Worm (Caenorhabditis elegans) whole organism, L4 larva: ENCODE data around the gene C55A1.1.
"Not testable (repeated sequence)": the region's sequence is repeated elsewhere in the genome, so short reads cannot be mapped to it uniquely, and the experiment has no call there.

Experiments
- F10B5.3 ChIP-seq: sonication (generic microtip); optimal IDR thresholded peaks from 2 replicates; lab custom pipeline; 2016; ENCODE audit warnings: mild to moderate bottlenecking, missing genetic modification characterization, missing compliant biosample characterization
- F37D6.2 ChIP-seq: sonication (generic microtip); optimal IDR thresholded peaks from 2 replicates; lab custom pipeline; 2016; ENCODE audit warnings: mild to moderate bottlenecking, missing genetic modification characterization, missing compliant biosample characterization
- F44E2.7 ChIP-seq: fragments of 200-800 bp; sonication (Bioruptor generic); IDR thresholded peaks from 2 replicates; pipeline ENCODE4 v2.1.2; 2022; ENCODE audit warnings: missing genetic modification characterization, missing compliant biosample characterization
- Y5F2A.4 ChIP-seq: fragments of 200-800 bp; sonication (Bioruptor generic); optimal IDR thresholded peaks from 2 replicates; lab custom pipeline; 2018; ENCODE audit warnings: mild to moderate bottlenecking, missing genetic modification characterization, missing compliant biosample characterization
- Y75B8A.6 ChIP-seq: fragments of 200-800 bp; sonication (Bioruptor generic); IDR thresholded peaks from 2 replicates; pipeline ENCODE4 v1.3.6; 2022; ENCODE audit warnings: missing genetic modification reagents, missing genetic modification characterization, missing compliant biosample characterization
- arid-1 ChIP-seq: fragments of 200-800 bp; sonication (Bioruptor generic); conservative IDR thresholded peaks from 2 replicates; pipeline ENCODE4 v1.3.6; 2022; ENCODE audit warnings: missing genetic modification reagents, missing genetic modification characterization, missing compliant biosample characterization
- ctbp-1 ChIP-seq: fragments of 200-800 bp; sonication (Bioruptor generic); IDR thresholded peaks from 2 replicates; pipeline ENCODE4 v1.3.6; 2022; ENCODE audit warnings: missing genetic modification reagents, missing genetic modification characterization, missing compliant biosample characterization
- daf-16 ChIP-seq, 3 experiments: sonication (generic microtip); optimal IDR thresholded peaks; 2 replicates each; lab custom pipeline; 2016 to 2017; ENCODE audit warnings: missing genetic modification characterization in 3 of 3, missing genetic modification reagents in 3 of 3, mild to moderate bottlenecking in 2 of 3, missing compliant biosample characterization in 2 of 3, missing biosample characterization in 1 of 3, moderate library complexity in 1 of 3
- daf-8 ChIP-seq: fragments of 200-800 bp; sonication (Bioruptor generic); IDR thresholded peaks from 2 replicates; pipeline ENCODE4 v1.3.6; 2022; ENCODE audit warnings: missing genetic modification characterization, missing compliant biosample characterization
- dmd-9 ChIP-seq: fragments of 200-800 bp; sonication (Bioruptor generic); IDR thresholded peaks from 2 replicates; pipeline ENCODE4 v1.3.6; 2022; ENCODE audit warnings: missing genetic modification reagents, missing genetic modification characterization, missing compliant biosample characterization
- hlh-11 ChIP-seq: fragments of 200-800 bp; sonication (Bioruptor generic); optimal IDR thresholded peaks from 2 replicates; lab custom pipeline; 2018; ENCODE audit warnings: mild to moderate bottlenecking, missing genetic modification characterization, missing compliant biosample characterization
- lin-15B ChIP-seq: fragments of 150-350 bp; sonication (generic microtip); optimal IDR thresholded peaks from 3 replicates; lab custom pipeline; 2014; ENCODE audit warnings: missing biosample characterization, missing genetic modification characterization
- lin-29 ChIP-seq: fragments of 200-800 bp; sonication (Bioruptor generic); IDR thresholded peaks from 2 replicates; pipeline ENCODE4 v1.3.6; 2022; ENCODE audit warnings: missing genetic modification reagents, missing genetic modification characterization, missing compliant biosample characterization
- mxl-2 ChIP-seq: fragments of 200-800 bp; sonication (Bioruptor generic); conservative IDR thresholded peaks from 2 replicates; pipeline ENCODE4 v1.3.6; 2022; ENCODE audit warnings: missing genetic modification reagents, missing genetic modification characterization, missing compliant biosample characterization
- nhr-42 ChIP-seq: fragments of 200-800 bp; sonication (Bioruptor generic); IDR thresholded peaks from 2 replicates; pipeline ENCODE4 v1.3.6; 2022; ENCODE audit warnings: missing genetic modification characterization, missing compliant biosample characterization
- nhr-76 ChIP-seq: fragments of 150-350 bp; optimal IDR thresholded peaks from 2 replicates; lab custom pipeline; 2014; ENCODE audit warnings: missing biosample characterization, missing genetic modification characterization
- nhr-77 ChIP-seq: fragments of 150-350 bp; optimal IDR thresholded peaks from 2 replicates; lab custom pipeline; 2014; ENCODE audit warnings: missing biosample characterization, missing genetic modification characterization
- sdz-12 ChIP-seq: fragments of 200-800 bp; sonication (Bioruptor generic); optimal IDR thresholded peaks from 2 replicates; lab custom pipeline; 2018; ENCODE audit warnings: mild to moderate bottlenecking, missing genetic modification characterization, missing compliant biosample characterization
- tag-97 ChIP-seq: fragments of 200-800 bp; sonication (Bioruptor generic); IDR thresholded peaks from 2 replicates; pipeline ENCODE4 v1.3.6; 2022; ENCODE audit warnings: missing genetic modification characterization, missing compliant biosample characterization

The C55A1.1 gene

DNA sequence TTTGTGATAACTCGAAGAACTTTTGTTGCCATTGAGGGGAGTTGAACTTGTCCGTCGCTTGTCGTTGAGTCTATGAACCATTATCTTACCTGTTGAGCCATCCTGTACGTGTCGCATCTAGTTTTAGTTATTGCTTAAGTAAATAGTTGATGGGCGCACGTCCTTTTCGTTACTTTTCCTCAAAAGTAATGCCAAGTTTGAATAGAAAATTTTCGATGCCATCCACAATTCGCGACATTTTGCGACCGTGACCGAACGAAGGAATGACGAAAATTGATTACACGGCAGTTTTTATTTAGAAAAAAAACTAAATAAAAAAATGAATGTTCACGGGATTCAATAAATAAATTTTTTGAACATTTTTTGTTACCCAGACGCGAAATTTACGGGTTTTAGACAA is 46.6 kb downstream of the C55A1.1 start, which contains the start of gene F53E4.1:
Gene F53E4.1, minus strand, starts transcription at position 101 of the 400 bp plus-strand sequence.
- TF ChIP-seq tag-97, ctbp-1, lin-29 (GFP tag; lab: Robert Waterston, UW): not testable (repeated sequence)

ce11 chrV:15668870-15669269 is 47.3 kb downstream of the C55A1.1 start, which contains the start of gene K06B4.4:
Gene K06B4.4 (plus strand): TSS chrV:15669170.
- TF ChIP-seq daf-16 (GFP tag; optimal IDR thresholded peaks at IDR 0.05; lab: Kevin White, UChicago) = no peak
- no peak for TF ChIP-seq daf-16 (tag; optimal IDR thresholded peaks at IDR 0.05; lab: Kevin White, UChicago)
- TF ChIP-seq arid-1 = no peak
- no peak for TF ChIP-seq daf-8
- TF ChIP-seq dmd-9 (GFP tag; lab: Robert Waterston, UW) = no peak
- TF ChIP-seq nhr-76 (tag; lab: Kevin White, UChicago) = no peak
- no peak for TF ChIP-seq F44E2.7
- TF ChIP-seq F10B5.3 (tag; lab: Kevin White, UChicago) = no peak
- no peak for TF ChIP-seq lin-15B (tag; lab: Kevin White, UChicago)
- TF ChIP-seq nhr-77 = no peak
- no peak for TF ChIP-seq Y75B8A.6 (GFP tag; lab: Robert Waterston, UW)
- no peak for TF ChIP-seq Y5F2A.4 (GFP tag; lab: Kevin White, UChicago)
- no peak for TF ChIP-seq sdz-12 (GFP tag; lab: Kevin White, UChicago)
- TF ChIP-seq hlh-11 (tag; lab: Kevin White, UChicago) = no peak

DNA sequence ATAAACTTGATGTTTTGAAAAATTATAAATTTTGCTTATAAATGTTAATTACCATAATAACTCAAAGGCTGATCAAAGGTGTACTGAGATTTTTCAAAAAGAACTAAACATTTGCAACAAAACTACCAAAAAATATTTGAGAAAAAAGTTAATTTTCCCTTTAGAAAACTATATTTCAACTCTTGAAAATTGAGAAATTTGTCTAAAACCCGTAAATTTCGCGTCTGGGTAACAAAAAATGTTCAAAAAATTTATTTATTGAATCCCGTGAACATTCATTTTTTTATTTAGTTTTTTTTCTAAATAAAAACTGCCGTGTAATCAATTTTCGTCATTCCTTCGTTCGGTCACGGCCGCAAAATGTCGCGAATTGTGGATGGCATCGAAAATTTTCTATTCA is 48.5 kb downstream of the C55A1.1 start, which contains the start of gene K06B4.15:
Gene K06B4.15, plus strand, starts transcription at position 301 of the 400 bp plus-strand sequence.
- not testable (repeated sequence) for TF ChIP-seq F37D6.2; nhr-42 (GFP tag; lab: Robert Waterston, UW); mxl-2
